Worm (Caenorhabditis elegans): ENCODE data around the gene srx-7.

srx-7 gene

DNA sequence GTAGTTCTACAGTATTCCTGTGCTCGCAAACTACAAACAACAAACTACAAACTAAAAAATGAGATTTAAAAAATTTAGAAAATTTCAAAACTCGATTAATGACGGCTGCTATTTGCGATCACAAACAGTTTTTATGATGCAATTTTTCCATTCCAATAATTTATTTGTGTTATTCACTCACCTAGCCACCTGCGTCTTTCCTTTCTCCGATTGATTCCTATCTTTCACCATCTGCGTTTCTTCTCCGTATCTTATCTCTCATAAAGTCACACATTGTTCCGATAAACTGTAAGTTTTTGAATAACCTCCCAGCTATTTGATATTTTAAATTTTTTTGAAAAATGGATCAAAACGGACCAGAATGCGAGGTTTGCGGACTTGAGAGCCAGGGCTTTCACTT lies 25.8 kb upstream of the srx-7 start, which contains the start of gene nhr-132 (continued):
- TF ChIP-seq eor-1 (tag; optimal IDR thresholded peaks at IDR 0.05) (no peak), aly-2 (tag; optimal IDR thresholded peaks at IDR 0.05) (no peak), fkh-10 (GFP tag; optimal IDR thresholded peaks at IDR 0.05) (no peak), nhr-12 (tag; optimal IDR thresholded peaks at IDR 0.05) (no peak)

DNA sequence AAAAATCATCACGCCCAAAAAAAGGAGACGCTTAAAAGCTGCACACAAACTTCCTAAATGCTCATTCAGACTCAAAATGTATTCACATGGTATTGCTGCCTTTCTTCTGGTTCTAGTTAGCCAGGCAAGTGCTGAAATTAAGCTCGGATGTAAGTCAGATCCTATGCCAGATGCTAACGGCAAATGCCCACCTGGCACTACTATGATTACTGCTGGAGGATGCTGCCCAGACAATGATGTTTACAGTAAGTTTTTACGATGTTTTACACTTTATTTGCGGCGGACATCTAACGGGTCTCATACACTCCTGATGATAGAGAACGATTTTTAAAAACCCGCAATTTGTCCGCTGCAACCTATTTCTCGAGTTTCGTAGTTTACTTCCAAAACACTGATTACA lies 23.4 kb upstream of the srx-7 start, which contains the start of gene C14C6.5:
TSS of gene C14C6.5 (plus strand) at position 58 of the 400 bp plus-strand sequence.
- TF ChIP-seq lin-39 (tag; optimal IDR thresholded peaks at IDR 0.05) = no peak
- TF ChIP-seq nhr-28 (tag; optimal IDR thresholded peaks at IDR 0.05) = no peak
- no peak for TF ChIP-seq nhr-25 (tag; optimal IDR thresholded peaks at IDR 0.05)
- TF ChIP-seq nhr-12 (tag; optimal IDR thresholded peaks at IDR 0.05) = no peak
- TF ChIP-seq lsy-12 (tag; optimal IDR thresholded peaks at IDR 0.05) = no peak
- no peak for TF ChIP-seq skn-1 (tag; optimal IDR thresholded peaks at IDR 0.05)
- no peak for TF ChIP-seq elt-2 (tag; optimal IDR thresholded peaks at IDR 0.05)
- TF ChIP-seq ceh-82 (tag; optimal IDR thresholded peaks at IDR 0.05) = no peak
- no peak for TF ChIP-seq daf-12 (tag; optimal IDR thresholded peaks at IDR 0.05)
- TF ChIP-seq elt-1 (tag; optimal IDR thresholded peaks at IDR 0.05) = no peak
- TF ChIP-seq pqm-1 (tag; optimal IDR thresholded peaks at IDR 0.05) = no peak
- TF ChIP-seq eor-1 (tag; optimal IDR thresholded peaks at IDR 0.05) = no peak
- TF ChIP-seq fos-1 (tag; optimal IDR thresholded peaks at IDR 0.05) = no peak

DNA sequence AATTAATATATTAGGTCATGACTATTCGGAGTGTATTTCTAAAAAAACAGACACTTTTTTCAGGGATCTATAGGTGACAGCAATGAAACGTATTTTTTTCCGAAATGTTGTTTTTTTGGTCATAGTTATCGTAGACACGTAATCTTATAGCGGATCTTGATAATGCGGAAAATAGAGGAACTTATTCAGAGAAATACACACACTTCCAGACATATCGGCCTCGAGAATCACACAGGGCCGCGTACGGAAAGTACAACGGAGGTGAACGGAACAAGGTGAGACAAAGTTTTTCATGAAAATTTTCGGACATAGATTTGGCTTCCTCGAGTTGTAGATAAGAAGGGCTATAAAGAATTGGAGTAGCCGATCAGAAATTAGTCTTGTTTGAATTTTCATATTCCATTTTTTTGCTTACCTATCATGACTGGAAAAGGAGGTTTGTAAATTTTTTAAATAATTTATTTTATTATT lies 20.9 kb upstream of the srx-7 start, which contains the start of gene nhr-155:
TSS of gene nhr-155 (plus strand) at position 421 of the 471 bp plus-strand sequence.
- TF ChIP-seq elt-1 (tag; optimal IDR thresholded peaks at IDR 0.05) (peak; percentile 95), nhr-25 (tag; optimal IDR thresholded peaks at IDR 0.05) (peak; percentile 32), nhr-23 (tag; optimal IDR thresholded peaks at IDR 0.05) (peak; percentile 87), nhr-43 (tag; optimal IDR thresholded peaks at IDR 0.05; ENCODE audit: poor library complexity, severe bottlenecking) (peak; percentile 67), aly-2 (tag; optimal IDR thresholded peaks at IDR 0.05) (no peak), nhr-77 (tag; optimal IDR thresholded peaks at IDR 0.05) (no peak)

DNA sequence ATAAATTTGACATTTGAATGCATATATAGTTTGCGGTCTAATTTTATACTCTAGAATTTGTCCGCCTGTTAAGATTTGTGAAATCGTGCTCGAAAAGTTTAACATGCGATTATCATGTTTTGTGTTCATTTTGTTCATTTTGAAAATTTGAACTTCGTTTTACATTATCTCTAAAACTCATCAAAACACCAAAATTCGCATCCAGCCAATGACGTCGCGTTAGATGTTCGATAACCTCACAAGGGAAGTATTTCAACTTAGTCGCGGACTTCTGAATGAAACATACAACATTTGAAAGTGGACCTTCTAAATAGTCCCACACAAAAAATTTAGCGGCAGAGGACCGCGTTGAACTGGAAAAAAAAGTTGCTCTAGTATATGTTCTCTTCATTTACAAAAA lies 18.5 kb upstream of the srx-7 start:
- TF ChIP-seq elt-1 (tag; optimal IDR thresholded peaks at IDR 0.05) = peak; percentile 68
- no peak for TF ChIP-seq fos-1 (tag; optimal IDR thresholded peaks at IDR 0.05)

DNA sequence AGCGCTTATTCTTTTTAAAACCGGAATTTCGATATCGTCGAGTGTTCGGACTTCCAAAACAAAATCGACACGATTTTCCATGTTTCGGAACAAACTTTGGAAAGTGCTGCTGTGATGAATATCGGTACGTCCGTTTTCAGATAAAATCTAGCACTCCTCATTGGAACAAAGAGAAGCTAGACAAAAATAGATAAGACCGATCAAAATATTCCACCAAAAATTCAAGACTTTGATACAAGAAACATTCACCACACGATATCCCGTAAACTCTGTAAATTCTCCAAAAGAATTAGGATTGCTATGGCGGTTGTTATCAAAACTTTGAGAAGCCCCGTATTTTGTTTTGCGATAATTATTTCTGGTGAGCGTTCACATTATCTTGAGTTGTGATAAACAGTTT lies 16.8 kb upstream of the srx-7 start, which contains the start of gene C14C6.3:
TSS of gene C14C6.3 (plus strand) at position 301 of the 400 bp plus-strand sequence.
- TF ChIP-seq nhr-28 (tag; optimal IDR thresholded peaks at IDR 0.05) (no peak), ceh-9 (tag; optimal IDR thresholded peaks at IDR 0.05) (no peak), pha-4 (tag; optimal IDR thresholded peaks at IDR 0.05) (no peak), elt-1 (tag; optimal IDR thresholded peaks at IDR 0.05) (peak; percentile 64), fos-1 (tag; optimal IDR thresholded peaks at IDR 0.05) (no peak), lin-15B (tag; optimal IDR thresholded peaks at IDR 0.05) (no peak), nhr-76 (tag; optimal IDR thresholded peaks at IDR 0.05) (no peak), ztf-4 (tag; optimal IDR thresholded peaks at IDR 0.05) (no peak)

DNA sequence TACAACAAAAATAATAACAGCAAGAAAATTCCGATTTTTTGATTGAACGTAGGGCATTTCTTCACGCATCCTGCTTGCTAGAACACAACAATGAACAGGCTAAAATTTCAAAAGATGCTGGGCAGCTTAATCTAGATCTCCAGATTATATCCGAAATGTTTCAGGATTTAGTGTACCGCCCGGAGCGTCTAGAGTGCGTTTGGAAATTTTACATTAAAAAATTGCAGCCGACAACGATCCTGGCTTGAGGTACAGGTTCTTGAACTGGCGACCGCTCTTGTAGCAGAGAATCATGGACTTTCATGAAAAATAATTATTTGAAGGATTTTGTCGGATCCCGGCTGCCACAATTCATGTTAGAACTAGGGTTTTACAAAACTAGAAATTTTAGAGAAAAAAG lies 12.0 kb upstream of the srx-7 start, which contains the start of gene C14C6.6:
TSS of gene C14C6.6 (minus strand) at position 101 of the 400 bp plus-strand sequence.
- TF ChIP-seq nhr-237 (tag; optimal IDR thresholded peaks at IDR 0.05) = no peak
- TF ChIP-seq daf-12 (tag; optimal IDR thresholded peaks at IDR 0.05) = no peak
- no peak for TF ChIP-seq ztf-4 (tag; optimal IDR thresholded peaks at IDR 0.05)
- no peak for TF ChIP-seq egl-5 (tag; optimal IDR thresholded peaks at IDR 0.05)
- TF ChIP-seq elt-3 (tag; optimal IDR thresholded peaks at IDR 0.05) = no peak

DNA sequence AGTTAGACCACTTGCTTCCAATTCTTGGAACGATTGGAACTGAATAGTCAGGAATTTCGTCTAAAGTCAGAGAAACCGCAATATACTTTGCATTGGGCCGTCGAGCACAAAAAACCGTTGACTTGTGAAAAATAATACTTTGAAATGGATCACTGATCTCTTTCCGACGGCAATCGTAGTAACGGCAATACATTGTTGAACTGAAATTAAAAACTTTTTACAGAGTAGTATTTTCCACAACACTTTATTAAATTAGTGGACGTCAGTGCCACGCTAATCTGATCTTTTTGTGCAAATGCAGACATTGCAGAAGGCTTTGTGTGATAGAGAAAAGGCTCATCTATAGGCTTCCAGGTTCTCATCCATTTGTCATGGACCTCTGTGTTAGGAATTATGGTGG lies 7.6 kb upstream of the srx-7 start:
- no peak for TF ChIP-seq ceh-9 (tag; optimal IDR thresholded peaks at IDR 0.05)
- TF ChIP-seq ceh-28 (tag; optimal IDR thresholded peaks at IDR 0.05) = no peak

DNA sequence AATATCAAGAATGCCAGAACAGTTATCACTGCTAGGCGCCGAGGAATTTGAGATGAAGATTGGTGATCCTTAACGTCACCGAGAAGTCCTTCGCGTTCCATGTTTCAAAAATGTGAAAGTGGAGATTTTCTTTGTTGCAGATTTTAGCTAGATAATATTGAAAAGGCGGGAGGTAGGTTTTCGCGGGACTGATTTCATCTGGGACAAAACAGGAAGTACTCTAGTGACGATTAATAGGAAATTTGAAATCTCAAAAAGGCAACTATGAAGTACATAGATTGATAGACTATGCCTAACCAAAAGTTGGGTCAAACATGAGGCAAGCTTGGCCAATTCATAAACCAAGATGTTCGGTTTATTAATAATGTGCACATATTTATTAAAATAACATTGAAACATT lies 6.9 kb upstream of the srx-7 start, which contains the start of gene C14C6.8:
TSS of gene C14C6.8 (minus strand) at position 101 of the 400 bp plus-strand sequence.
- TF ChIP-seq nhr-237 (tag; optimal IDR thresholded peaks at IDR 0.05) (no peak), daf-12 (tag; optimal IDR thresholded peaks at IDR 0.05) (no peak), skn-1 (tag; optimal IDR thresholded peaks at IDR 0.05) (no peak), ztf-4 (tag; optimal IDR thresholded peaks at IDR 0.05) (no peak), lsy-12 (tag; optimal IDR thresholded peaks at IDR 0.05) (no peak), ztf-11 (tag; optimal IDR thresholded peaks at IDR 0.05) (no peak), aly-2 (tag; optimal IDR thresholded peaks at IDR 0.05) (no peak), elt-3 (tag; optimal IDR thresholded peaks at IDR 0.05) (no peak)
